Worm (Caenorhabditis elegans) whole organism, L1 larva: Measurements from ENCODE around the gene bath-45.

Experiments
- C04F5.9 ChIP-seq: sonication (generic microtip); optimal IDR thresholded peaks from 2 replicates; lab custom pipeline; 2016; ENCODE audit warnings: missing genetic modification characterization, missing compliant biosample characterization
- alr-1 ChIP-seq: fragments of 200-800 bp; sonication (Bioruptor generic); optimal IDR thresholded peaks from 2 replicates; lab custom pipeline; 2018; ENCODE audit warnings: borderline replicate concordance, mild to moderate bottlenecking, missing genetic modification characterization, missing compliant biosample characterization
- blmp-1 ChIP-seq: fragments of 150-350 bp; optimal IDR thresholded peaks from 2 replicates; lab custom pipeline; 2014; ENCODE audit warnings: missing biosample characterization, missing genetic modification characterization
- ceh-8 ChIP-seq: fragments of 200-800 bp; sonication (Bioruptor generic); optimal IDR thresholded peaks from 2 replicates; lab custom pipeline; 2018; ENCODE audit warnings: mild to moderate bottlenecking, missing genetic modification characterization, moderate library complexity, missing compliant biosample characterization
- dpl-1 ChIP-seq, 3 experiments: fragments of 150-350 bp in 2 of 3; sonication (generic microtip) in 1 of 3; optimal IDR thresholded peaks; 2 replicates each; lab custom pipeline; 2014 to 2017; ENCODE audit warnings: missing biosample characterization in 3 of 3, missing genetic modification characterization in 3 of 3, missing genetic modification reagents in 3 of 3
- efl-1 ChIP-seq, 4 experiments: fragments of 150-350 bp; optimal IDR thresholded peaks in 3 of 4; peaks in 1 of 4; 1 replicate in 1 of 4; 2 replicates in 3 of 4; lab custom pipeline; 2014; ENCODE audit warnings: missing biosample characterization in 2 of 4, missing genetic modification characterization in 2 of 4, missing genetic modification reagents in 2 of 4
- egl-13 ChIP-seq: sonication (generic microtip); optimal IDR thresholded peaks from 2 replicates; lab custom pipeline; 2016; ENCODE audit warnings: missing genotype, missing genetic modification reagents, missing genetic modification characterization, missing compliant biosample characterization
- elt-2 ChIP-seq: sonication (generic microtip); optimal IDR thresholded peaks from 2 replicates; lab custom pipeline; 2016; ENCODE audit warnings: missing genetic modification characterization, mild to moderate bottlenecking, inconsistent platforms, missing compliant biosample characterization, missing genetic modification reagents
- elt-3 ChIP-seq, 6 experiments: fragments of 150-350 bp in 1 of 6; sonication (generic microtip); optimal IDR thresholded peaks; 2 replicates each; lab custom pipeline; 2017 to 2018; ENCODE audit warnings: missing biosample characterization in 6 of 6, missing genetic modification characterization in 6 of 6, inconsistent platforms in 1 of 6
- ets-5 ChIP-seq: fragments of 200-800 bp; sonication (Bioruptor generic); IDR thresholded peaks from 2 replicates; pipeline ENCODE4 v1.3.6; 2022; ENCODE audit warnings: missing genetic modification characterization, missing compliant biosample characterization
- fkh-10 ChIP-seq: sonication (generic microtip); optimal IDR thresholded peaks from 2 replicates; lab custom pipeline; 2017; ENCODE audit warnings: missing biosample characterization, missing genetic modification reagents, missing genetic modification characterization
- fkh-8 ChIP-seq: sonication (generic microtip); optimal IDR thresholded peaks from 2 replicates; lab custom pipeline; 2016; ENCODE audit warnings: mild to moderate bottlenecking, missing genetic modification characterization, missing compliant biosample characterization
- grh-1 ChIP-seq: fragments of 200-800 bp; sonication (Bioruptor generic); IDR thresholded peaks from 2 replicates; pipeline ENCODE4 v1.3.6; 2022; ENCODE audit warnings: missing genetic modification reagents, missing genetic modification characterization, missing compliant biosample characterization
- lin-14 ChIP-seq: fragments of 200-800 bp; sonication (Bioruptor generic); optimal IDR thresholded peaks from 2 replicates; lab custom pipeline; 2018; ENCODE audit warnings: mild to moderate bottlenecking, missing genetic modification characterization, moderate library complexity, missing compliant biosample characterization
- lin-15B ChIP-seq: fragments of 150-350 bp; sonication (generic microtip); optimal IDR thresholded peaks from 3 replicates; lab custom pipeline; 2014; ENCODE audit warnings: missing biosample characterization, missing genetic modification characterization
- lin-35 ChIP-seq, 2 experiments: fragments of 150-350 bp; optimal IDR thresholded peaks; 2 replicates each; lab custom pipeline; 2014; ENCODE audit warnings: missing biosample characterization in 2 of 2, missing genetic modification characterization in 2 of 2, missing genetic modification reagents in 2 of 2
- mdl-1 ChIP-seq, 2 experiments: fragments of 150-350 bp; optimal IDR thresholded peaks; 2 replicates each; lab custom pipeline; 2014 to 2017; ENCODE audit warnings: missing biosample characterization in 2 of 2, missing genetic modification characterization in 2 of 2, inconsistent platforms in 1 of 2
- mep-1 ChIP-seq: fragments of 150-350 bp; optimal IDR thresholded peaks from 2 replicates; lab custom pipeline; 2014; ENCODE audit warnings: missing biosample characterization, missing genetic modification characterization
- nhr-12 ChIP-seq: sonication (generic microtip); optimal IDR thresholded peaks from 2 replicates; lab custom pipeline; 2017; ENCODE audit warnings: missing biosample characterization, missing genetic modification characterization
- nhr-19 ChIP-seq: fragments of 200-800 bp; sonication (Bioruptor generic); conservative IDR thresholded peaks from 2 replicates; pipeline ENCODE4 v1.3.6; 2022; ENCODE audit warnings: missing genetic modification characterization, missing compliant biosample characterization
- nhr-20 ChIP-seq: sonication (generic microtip); optimal IDR thresholded peaks from 2 replicates; lab custom pipeline; 2016; ENCODE audit warnings: mild to moderate bottlenecking, missing genetic modification characterization, missing compliant biosample characterization
- nhr-71 ChIP-seq: sonication (generic microtip); optimal IDR thresholded peaks from 2 replicates; lab custom pipeline; 2016; ENCODE audit warnings: mild to moderate bottlenecking, missing genetic modification characterization, moderate library complexity, missing compliant biosample characterization
- pqm-1 ChIP-seq: sonication (generic microtip); optimal IDR thresholded peaks from 3 replicates; lab custom pipeline; 2017; ENCODE audit warnings: missing biosample characterization, missing genetic modification characterization
- rnt-1 ChIP-seq: sonication (generic microtip); optimal IDR thresholded peaks from 2 replicates; lab custom pipeline; 2016; ENCODE audit warnings: mild to moderate bottlenecking, missing genetic modification characterization, moderate library complexity, missing compliant biosample characterization
- snu-23 ChIP-seq: sonication (generic microtip); optimal IDR thresholded peaks from 2 replicates; lab custom pipeline; 2016; ENCODE audit warnings: missing genetic modification characterization, missing compliant biosample characterization
- sup-37 ChIP-seq: fragments of 200-800 bp; sonication (Bioruptor generic); optimal IDR thresholded peaks from 2 replicates; lab custom pipeline; 2018; ENCODE audit warnings: mild to moderate bottlenecking, missing genetic modification characterization, missing compliant biosample characterization
- swsn-7 ChIP-seq: sonication (generic microtip); optimal IDR thresholded peaks from 2 replicates; lab custom pipeline; 2016; ENCODE audit warnings: missing genetic modification characterization, missing compliant biosample characterization
- xbp-1 ChIP-seq: sonication (generic microtip); optimal IDR thresholded peaks from 2 replicates; lab custom pipeline; 2016; ENCODE audit warnings: missing genetic modification characterization, missing compliant biosample characterization
- zag-1 ChIP-seq: fragments of 150-350 bp; optimal IDR thresholded peaks from 2 replicates; lab custom pipeline; 2014; ENCODE audit warnings: missing biosample characterization, missing genetic modification characterization
- ztf-11 ChIP-seq, 2 experiments: sonication (generic microtip); optimal IDR thresholded peaks; 2 replicates each; lab custom pipeline; 2016 to 2017; ENCODE audit warnings: missing genetic modification characterization in 2 of 2, missing biosample characterization in 1 of 2, missing compliant biosample characterization in 1 of 2

Gene bath-45

DNA sequence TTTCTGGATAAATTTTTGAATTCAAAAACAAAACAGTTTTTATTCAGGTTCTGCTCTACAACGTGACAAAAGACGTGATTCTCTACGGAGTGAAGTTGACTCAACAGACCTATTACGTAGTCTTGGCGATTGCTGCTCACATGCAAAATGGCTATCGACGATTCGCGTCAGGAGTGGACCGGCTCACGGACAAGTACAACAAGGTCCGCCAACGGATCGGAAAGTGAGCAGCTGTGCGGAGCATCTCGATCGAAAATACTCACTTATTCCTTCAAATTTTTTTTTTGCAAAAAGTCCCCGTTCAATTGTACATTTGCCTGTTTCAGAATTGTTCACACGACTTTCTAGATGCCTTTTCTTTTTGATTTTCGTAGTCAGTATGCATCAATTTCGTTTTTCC, 37.0 kb downstream of the bath-45 start:
- TF ChIP-seq efl-1 (optimal IDR thresholded peaks at IDR 0.05; lab: Kevin White, UChicago) (no peak), efl-1 (GFP tag; optimal IDR thresholded peaks at IDR 0.05 in 1 of 2; lab: Kevin White, UChicago) (peak in 1 of 2 experiments; percentile 91), elt-2 (tag; lab: Kevin White, UChicago) (no peak)

DNA sequence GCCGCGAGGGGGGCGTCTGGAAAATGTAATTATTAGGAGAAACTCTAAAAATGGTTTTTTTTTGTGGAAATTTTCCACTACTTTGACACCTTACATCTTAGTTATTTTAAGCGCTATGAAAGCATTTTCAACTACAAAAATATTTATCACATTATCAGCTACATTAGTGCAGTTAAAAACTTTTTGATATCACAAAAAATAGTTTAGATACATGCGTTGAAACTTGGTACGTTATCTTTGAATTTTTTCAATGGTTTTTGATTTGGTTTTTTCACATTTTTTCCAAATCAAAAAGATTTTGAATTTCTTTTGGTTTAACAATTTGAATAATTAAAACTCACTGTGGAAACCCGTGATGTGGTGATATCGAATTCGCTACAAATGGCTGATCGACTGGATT, 40.2 kb downstream of the bath-45 start:
- TF ChIP-seq elt-3 (tag; optimal IDR thresholded peaks at IDR 0.05; lab: Kevin White, UChicago) (no peak), fkh-10 (GFP tag; lab: Kevin White, UChicago) (no peak), lin-15B (tag; lab: Kevin White, UChicago) (no peak)
- TF ChIP-seq, all 84 proteins: peak for 0

DNA sequence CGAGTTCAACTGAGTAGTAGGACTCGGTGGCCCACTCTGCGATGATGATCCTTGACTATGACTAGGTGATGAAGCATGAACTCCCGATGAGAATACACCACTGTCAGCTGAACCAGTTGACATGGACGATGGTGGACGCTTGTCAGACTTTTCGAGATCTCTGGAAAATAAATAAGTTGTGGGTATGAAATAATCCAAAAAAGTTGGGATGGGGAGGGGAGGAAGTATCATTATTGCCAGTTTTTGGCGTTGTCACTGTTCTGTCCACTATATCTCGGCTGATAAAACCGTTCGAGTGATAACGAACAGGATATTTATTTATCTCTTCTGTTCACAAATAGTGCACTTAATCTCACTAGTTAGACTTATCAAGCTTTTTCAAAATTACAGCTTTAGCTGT, 41.2 kb downstream of the bath-45 start:
- TF ChIP-seq zag-1 (tag; lab: Kevin White, UChicago) (no peak), pqm-1 (tag; lab: Kevin White, UChicago) (no peak), mep-1 (tag; lab: Kevin White, UChicago) (no peak), lin-15B (tag; lab: Kevin White, UChicago) (no peak), nhr-12 (no peak), snu-23 (no peak), efl-1 (optimal IDR thresholded peaks at IDR 0.05; lab: Kevin White, UChicago) (no peak), efl-1 (GFP tag; optimal IDR thresholded peaks at IDR 0.05 in 1 of 2; lab: Kevin White, UChicago) (no peak), xbp-1 (tag; lab: Kevin White, UChicago) (no peak), ceh-8 (GFP tag; lab: Kevin White, UChicago) (no peak), ets-5 (no peak), swsn-7 (tag; lab: Kevin White, UChicago) (no peak)

DNA sequence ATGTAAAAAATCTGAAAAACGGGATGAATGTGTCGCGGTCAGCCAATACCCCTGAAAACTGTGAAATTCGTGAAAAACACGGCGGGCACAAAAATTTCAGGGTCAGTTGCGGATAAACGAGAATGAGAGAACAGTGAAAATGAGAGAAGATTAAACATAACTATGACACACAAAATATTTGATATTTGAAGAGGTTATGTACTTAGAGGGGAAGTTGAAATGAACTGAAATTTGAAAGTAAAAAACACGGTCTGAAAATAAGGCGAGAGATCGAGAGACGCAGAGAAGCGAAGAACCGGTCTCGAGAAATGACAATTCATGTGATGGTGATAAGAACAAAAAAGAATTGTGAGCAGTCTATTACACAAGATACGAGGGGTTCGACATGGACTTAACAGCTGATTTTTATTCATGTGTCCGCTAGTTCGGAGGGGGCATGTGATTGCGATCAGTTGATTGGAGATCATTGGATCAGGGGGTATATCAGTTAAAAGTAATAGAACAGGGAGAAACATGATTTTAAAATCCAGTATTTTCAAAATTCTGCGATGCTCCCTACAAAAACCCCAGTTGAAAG, 43.0 kb downstream of the bath-45 start, which contains the start of gene moe-3:
TSS of gene moe-3 (minus strand) at position 51 of the 577 bp plus-strand sequence.
- no peak for TF ChIP-seq nhr-71
- TF ChIP-seq alr-1, result no peak
- peak; percentile 22 for TF ChIP-seq elt-2 (tag; lab: Kevin White, UChicago)
- no peak for TF ChIP-seq efl-1 (optimal IDR thresholded peaks at IDR 0.05; lab: Kevin White, UChicago)
- TF ChIP-seq efl-1 (GFP tag; optimal IDR thresholded peaks at IDR 0.05 in 1 of 2; lab: Kevin White, UChicago), result peak in 1 of 2 experiments; percentile 57
- TF ChIP-seq fkh-8 (tag; lab: Kevin White, UChicago), result no peak
- TF ChIP-seq C04F5.9 (tag; lab: Kevin White, UChicago), result no peak
- peak in 1 of 3 experiments; percentile 17 for TF ChIP-seq dpl-1 (GFP tag; optimal IDR thresholded peaks at IDR 0.05; lab: Kevin White, UChicago)
- peak; percentile 30 for TF ChIP-seq nhr-20 (tag; lab: Kevin White, UChicago)
- no peak for TF ChIP-seq sup-37 (GFP tag; lab: Kevin White, UChicago)
- TF ChIP-seq lin-35 (GFP tag; optimal IDR thresholded peaks at IDR 0.05; lab: Kevin White, UChicago), result peak in 1 of 2 experiments; percentile 61
- TF ChIP-seq nhr-19 (GFP tag; lab: Robert Waterston, UW), result no peak; the same call in 1 of the 2 replicates
- no peak for TF ChIP-seq egl-13
- TF ChIP-seq lin-14 (GFP tag; lab: Kevin White, UChicago), result no peak

DNA sequence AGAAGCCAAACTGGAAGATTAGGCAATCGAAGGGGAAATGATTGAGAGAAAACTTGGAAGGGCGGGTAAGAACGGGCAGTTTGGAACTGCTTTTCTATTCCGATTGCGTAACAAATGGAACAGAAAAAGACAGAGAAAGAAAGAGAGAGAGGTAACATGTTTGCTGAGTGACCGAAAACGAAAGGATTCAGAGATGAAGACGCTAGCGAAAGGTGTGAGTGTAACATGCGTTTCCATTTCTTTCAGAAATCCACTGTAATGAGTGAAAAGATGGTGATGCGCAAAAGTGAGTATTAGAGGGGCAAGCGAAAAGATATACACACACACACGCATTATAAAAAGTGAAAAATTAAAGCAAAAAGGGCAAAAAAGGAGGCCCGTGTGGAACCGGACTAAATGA, 44.7 kb downstream of the bath-45 start:
- TF ChIP-seq ztf-11 (tag; optimal IDR thresholded peaks at IDR 0.05; lab: Kevin White, UChicago), result no peak
- TF ChIP-seq blmp-1 (tag; lab: Kevin White, UChicago), result peak; percentile 98
- TF ChIP-seq efl-1 (optimal IDR thresholded peaks at IDR 0.05; lab: Kevin White, UChicago), result no peak
- TF ChIP-seq efl-1 (GFP tag; optimal IDR thresholded peaks at IDR 0.05 in 1 of 2; lab: Kevin White, UChicago), result peak in 1 of 2 experiments; percentile 71
- TF ChIP-seq rnt-1, result no peak
- no peak for TF ChIP-seq mep-1 (tag; lab: Kevin White, UChicago)
- TF ChIP-seq grh-1 (GFP tag; lab: Robert Waterston, UW), result no peak
- no peak for TF ChIP-seq dpl-1 (GFP tag; optimal IDR thresholded peaks at IDR 0.05; lab: Kevin White, UChicago)
- no peak for TF ChIP-seq mdl-1 (tag; optimal IDR thresholded peaks at IDR 0.05; lab: Kevin White, UChicago)
